Fruit fly (Drosophila melanogaster) whole organism, prepupa: Measurements from ENCODE around the gene CG16717.

Experiments used
- Blimp-1 ChIP-seq: fragments of 200-800 bp; sonication (Bioruptor generic); optimal IDR thresholded peaks from 3 replicates; lab custom pipeline; 2017; ENCODE audit warnings: missing biosample characterization, missing genetic modification characterization, mild to moderate bottlenecking, moderate library complexity, missing genetic modification reagents
- CG11294 ChIP-seq: fragments of 200-800 bp; sonication (Bioruptor generic); IDR thresholded peaks from 2 replicates; pipeline ENCODE4 v1.3.6; 2022; ENCODE audit warnings: missing biosample characterization, missing genetic modification characterization
- CG11902 ChIP-seq: fragments of 200-800 bp; sonication (Bioruptor generic); optimal IDR thresholded peaks from 3 replicates; lab custom pipeline; 2016; ENCODE audit warnings: missing biosample characterization, missing genetic modification characterization
- CG15336 ChIP-seq: fragments of 200-800 bp; sonication (Bioruptor generic); IDR thresholded peaks from 2 replicates; pipeline ENCODE4 v1.3.6; 2022; ENCODE audit warnings: missing biosample characterization, missing genetic modification characterization
- CG31627 ChIP-seq: fragments of 200-800 bp; sonication (Bioruptor generic); optimal IDR thresholded peaks from 3 replicates; lab custom pipeline; 2016; ENCODE audit warnings: missing biosample characterization, missing genetic modification characterization
- CG32006 ChIP-seq: fragments of 200-800 bp; sonication (Bioruptor generic); optimal IDR thresholded peaks from 3 replicates; lab custom pipeline; 2017; ENCODE audit warnings: missing biosample characterization, mild to moderate bottlenecking, missing genetic modification characterization
- CG34406 ChIP-seq: fragments of 200-800 bp; sonication (Bioruptor generic); optimal IDR thresholded peaks from 3 replicates; lab custom pipeline; 2016; ENCODE audit warnings: missing biosample characterization, missing genetic modification characterization
- CG3919 ChIP-seq: fragments of 200-800 bp; sonication (Bioruptor generic); optimal IDR thresholded peaks from 3 replicates; lab custom pipeline; 2016; ENCODE audit warnings: missing biosample characterization, missing genetic modification characterization
- CG4318 ChIP-seq: fragments of 200-800 bp; sonication (Bioruptor generic); optimal IDR thresholded peaks from 3 replicates; lab custom pipeline; 2017; ENCODE audit warnings: missing biosample characterization, mild to moderate bottlenecking, missing genetic modification characterization
- CG6276 ChIP-seq: fragments of 200-800 bp; sonication (Bioruptor generic); optimal IDR thresholded peaks from 2 replicates; lab custom pipeline; 2017; ENCODE audit warnings: missing biosample characterization, mild to moderate bottlenecking, missing genetic modification characterization
- CG6808 ChIP-seq: fragments of 200-800 bp; sonication (Bioruptor generic); optimal IDR thresholded peaks from 3 replicates; lab custom pipeline; 2017; ENCODE audit warnings: missing biosample characterization, missing genetic modification characterization, mild to moderate bottlenecking, moderate library complexity, missing genetic modification reagents
- CG6854 ChIP-seq: fragments of 200-800 bp; sonication (Bioruptor generic); optimal IDR thresholded peaks from 2 replicates; lab custom pipeline; 2017; ENCODE audit warnings: missing biosample characterization, mild to moderate bottlenecking, missing genetic modification characterization
- CG8319 ChIP-seq: fragments of 200-800 bp; sonication (Bioruptor generic); optimal IDR thresholded peaks from 3 replicates; lab custom pipeline; 2016; ENCODE audit warnings: missing biosample characterization, missing genetic modification characterization
- CG8632 ChIP-seq: fragments of 200-800 bp; sonication (Bioruptor generic); optimal IDR thresholded peaks from 3 replicates; lab custom pipeline; 2016; ENCODE audit warnings: missing biosample characterization, missing genetic modification characterization
- CG9139 ChIP-seq: fragments of 200-800 bp; sonication (Bioruptor generic); optimal IDR thresholded peaks from 3 replicates; lab custom pipeline; 2017; ENCODE audit warnings: missing biosample characterization, mild to moderate bottlenecking, missing genetic modification characterization
- Eip78C ChIP-seq: fragments of 200-800 bp; sonication (Bioruptor generic); peaks from one replicate; lab custom pipeline; 2016; ENCODE audit warnings: missing biosample characterization, missing genetic modification characterization
- Ets96B ChIP-seq: fragments of 200-800 bp; optimal IDR thresholded peaks from 2 replicates; lab custom pipeline; 2019; ENCODE audit warnings: missing biosample characterization, mild to moderate bottlenecking, missing genetic modification characterization, moderate library complexity
- Hr39 ChIP-seq: fragments of 200-800 bp; sonication (Bioruptor generic); optimal IDR thresholded peaks from 2 replicates; lab custom pipeline; 2016; ENCODE audit warnings: missing biosample characterization, missing genetic modification characterization
- Hr4 ChIP-seq: fragments of 200-800 bp; sonication (Bioruptor generic); optimal IDR thresholded peaks from 3 replicates; lab custom pipeline; 2016; ENCODE audit warnings: missing biosample characterization, missing genetic modification characterization
- Lpt ChIP-seq: fragments of 200-800 bp; sonication (Bioruptor generic); optimal IDR thresholded peaks from 3 replicates; lab custom pipeline; 2016; ENCODE audit warnings: missing biosample characterization, missing genetic modification characterization
- OdsH ChIP-seq: fragments of 200-800 bp; sonication (Bioruptor generic); optimal IDR thresholded peaks from 3 replicates; lab custom pipeline; 2016; ENCODE audit warnings: missing biosample characterization, missing genetic modification characterization
- Sox102F ChIP-seq: fragments of 200-800 bp; sonication (Bioruptor generic); optimal IDR thresholded peaks from 2 replicates; lab custom pipeline; 2016; ENCODE audit warnings: missing biosample characterization, mild to moderate bottlenecking, missing genetic modification characterization
- Sox14 ChIP-seq: fragments of 200-800 bp; sonication (Bioruptor generic); optimal IDR thresholded peaks from 3 replicates; lab custom pipeline; 2016; ENCODE audit warnings: missing biosample characterization, missing genetic modification characterization
- achi ChIP-seq: fragments of 200-800 bp; sonication (Bioruptor generic); optimal IDR thresholded peaks from 3 replicates; lab custom pipeline; 2016; ENCODE audit warnings: missing biosample characterization, missing genetic modification characterization
- acj6 ChIP-seq: fragments of 200-800 bp; sonication (Bioruptor generic); optimal IDR thresholded peaks from 3 replicates; lab custom pipeline; 2016; ENCODE audit warnings: missing biosample characterization, missing genetic modification characterization
- cyc ChIP-seq: fragments of 200-800 bp; sonication (Bioruptor generic); optimal IDR thresholded peaks from 3 replicates; lab custom pipeline; 2016; ENCODE audit warnings: missing biosample characterization, missing genetic modification characterization
- dac ChIP-seq: fragments of 200-800 bp; sonication (Bioruptor generic); optimal IDR thresholded peaks from 2 replicates; lab custom pipeline; 2017; ENCODE audit warnings: missing biosample characterization, mild to moderate bottlenecking, missing genetic modification characterization
- dsx ChIP-seq: fragments of 200-800 bp; optimal IDR thresholded peaks from 3 replicates; lab custom pipeline; 2019; ENCODE audit warnings: missing biosample characterization, mild to moderate bottlenecking, missing genetic modification characterization, moderate library complexity; ENCODE audit not compliant: poor library complexity, severe bottlenecking
- fd59A ChIP-seq: fragments of 200-800 bp; sonication (Bioruptor generic); optimal IDR thresholded peaks from 2 replicates; lab custom pipeline; 2017; ENCODE audit warnings: missing biosample characterization, mild to moderate bottlenecking, missing genetic modification characterization, missing genetic modification reagents
- fd85E ChIP-seq: fragments of 200-800 bp; sonication (Bioruptor generic); optimal IDR thresholded peaks from 3 replicates; lab custom pipeline; 2016; ENCODE audit warnings: missing biosample characterization, missing genetic modification characterization
- fkh ChIP-seq: fragments of 200-800 bp; sonication (Bioruptor generic); optimal IDR thresholded peaks from 3 replicates; lab custom pipeline; 2017; ENCODE audit warnings: missing biosample characterization, mild to moderate bottlenecking, missing genetic modification characterization, moderate library complexity
- ss ChIP-seq, 2 experiments: fragments of 200-800 bp; sonication (Bioruptor generic); optimal IDR thresholded peaks; 2 replicates in 1 of 2; 3 replicates in 1 of 2; lab custom pipeline; 2017 to 2018; ENCODE audit warnings: mild to moderate bottlenecking in 2 of 2, missing biosample characterization in 2 of 2, missing genetic modification characterization in 2 of 2, moderate library complexity in 1 of 2
- svp ChIP-seq: fragments of 200-800 bp; sonication (Bioruptor generic); peaks from one replicate; lab custom pipeline; 2016; ENCODE audit warnings: missing biosample characterization, missing genetic modification characterization
- topi ChIP-seq: fragments of 200-800 bp; sonication (Bioruptor generic); optimal IDR thresholded peaks from 3 replicates; lab custom pipeline; 2016; ENCODE audit warnings: missing biosample characterization, missing genetic modification characterization
- vri ChIP-seq: fragments of 200-800 bp; sonication (Bioruptor generic); optimal IDR thresholded peaks from 3 replicates; lab custom pipeline; 2016; ENCODE audit warnings: missing biosample characterization, mild to moderate bottlenecking, missing genetic modification characterization

CG16717 gene

dm6 chr3L:9678994-9679393 is at the start of gene CG16717, which contains the start of gene fry:
CG16717 (plus strand) TSS chr3L:9679201.
fry (minus strand) TSS chr3L:9679103.
- no peak for TF ChIP-seq CG8319 (GFP tag; lab: Kevin White, UChicago)
- TF ChIP-seq CG8632 (GFP tag; lab: Kevin White, UChicago): no peak
- no peak for TF ChIP-seq CG6276 (GFP tag; lab: Kevin White, UChicago)
- no peak for TF ChIP-seq CG11294 (GFP tag; lab: Robert Waterston, UW)
- TF ChIP-seq Lpt (GFP tag; lab: Kevin White, UChicago): no peak
- TF ChIP-seq Ets96B (tag; lab: Kevin White, UChicago): no peak
- TF ChIP-seq Eip78C (GFP tag; lab: Kevin White, UChicago): peak; percentile 7
- TF ChIP-seq vri (GFP tag; lab: Kevin White, UChicago): peak; percentile 47
- TF ChIP-seq CG4318: no peak

dm6 chr3L:9629910-9630309 is 49.1 kb upstream of the CG16717 start:
- TF ChIP-seq fkh (GFP tag; lab: Kevin White, UChicago) (peak; percentile 94), svp (GFP tag; lab: Kevin White, UChicago) (no peak), CG31627 (GFP tag; lab: Kevin White, UChicago) (no peak), dac (GFP tag; lab: Kevin White, UChicago) (no peak), CG34406 (GFP tag; lab: Kevin White, UChicago) (no peak), cyc (GFP tag; lab: Kevin White, UChicago) (no peak)

- TF ChIP-seq fd85E (GFP tag; lab: Kevin White, UChicago) (no peak), Blimp-1 (GFP tag; lab: Kevin White, UChicago) (no peak), fd59A (GFP tag; lab: Kevin White, UChicago) (no peak), ss (GFP tag; optimal IDR thresholded peaks at IDR 0.05; lab: Kevin White, UChicago) (no peak)
Observed at dm6 chr3L:9637812-9638211, 41.2 kb upstream of the CG16717 start, which contains the start of gene CG8329. CG8329 (plus strand) TSS chr3L:9638112.

dm6 chr3L:9638971-9639370 is 40.0 kb upstream of the CG16717 start, which contains the start of gene CG18179:
CG18179 (plus strand) TSS chr3L:9639271.
- TF ChIP-seq CG9139 (GFP tag; lab: Kevin White, UChicago) (no peak), svp (GFP tag; lab: Kevin White, UChicago) (peak; percentile 16)

- TF ChIP-seq ss (GFP tag; optimal IDR thresholded peaks at IDR 0.05; lab: Kevin White, UChicago): no peak
- TF ChIP-seq CG31627 (GFP tag; lab: Kevin White, UChicago): no peak
- no peak for TF ChIP-seq vri (GFP tag; lab: Kevin White, UChicago)
- no peak for TF ChIP-seq Eip78C (GFP tag; lab: Kevin White, UChicago)
- TF ChIP-seq OdsH (GFP tag; lab: Kevin White, UChicago): no peak
- TF ChIP-seq CG6808 (GFP tag; lab: Kevin White, UChicago): no peak
- TF ChIP-seq cyc (GFP tag; lab: Kevin White, UChicago): no peak
- no peak for TF ChIP-seq achi (GFP tag; lab: Kevin White, UChicago)
- no peak for TF ChIP-seq CG4318
- TF ChIP-seq topi: no peak
- TF ChIP-seq CG11902 (GFP tag; lab: Kevin White, UChicago): no peak
- no peak for TF ChIP-seq CG15336 (GFP tag; lab: Robert Waterston, UW)
- TF ChIP-seq Hr4: no peak
- TF ChIP-seq CG3919 (GFP tag; lab: Kevin White, UChicago): no peak
- no peak for TF ChIP-seq CG8319 (GFP tag; lab: Kevin White, UChicago)
- TF ChIP-seq dsx (GFP tag; lab: Kevin White, UChicago): no peak
- TF ChIP-seq acj6: no peak
Observed at dm6 chr3L:9640713-9641112, 38.3 kb upstream of the CG16717 start, which contains the start of gene CG18180. CG18180 (plus strand) TSS chr3L:9641013.

- no peak for TF ChIP-seq Sox14
- TF ChIP-seq dac (GFP tag; lab: Kevin White, UChicago): no peak
- no peak for TF ChIP-seq Sox102F (GFP tag; lab: Kevin White, UChicago)
- TF ChIP-seq Lpt (GFP tag; lab: Kevin White, UChicago): no peak
- no peak for TF ChIP-seq CG6854
- TF ChIP-seq Hr39 (GFP tag; lab: Kevin White, UChicago): no peak
- TF ChIP-seq CG34406 (GFP tag; lab: Kevin White, UChicago): no peak
- TF ChIP-seq vri (GFP tag; lab: Kevin White, UChicago): no peak
- TF ChIP-seq fkh (GFP tag; lab: Kevin White, UChicago): no peak
- no peak for TF ChIP-seq CG32006 (GFP tag; lab: Kevin White, UChicago)
- TF ChIP-seq svp (GFP tag; lab: Kevin White, UChicago): no peak
Observed at dm6 chr3L:9643762-9644161, 35.2 kb upstream of the CG16717 start, which contains the start of gene CNMaR. CNMaR (plus strand) TSS chr3L:9644109.
